Worm (Caenorhabditis elegans) whole organism, L3 larva: ENCODE results near the gene C03B1.7.
A peak's percentile ranks its signal among the peaks of the same experiment; 100 is the strongest.

Experiments used
- R02D3.7 ChIP-seq: fragments of 150-350 bp; optimal IDR thresholded peaks from 2 replicates; lab custom pipeline; 2014; ENCODE audit warnings: missing biosample characterization, missing genetic modification characterization
- ZK546.5 ChIP-seq: sonication (generic microtip); optimal IDR thresholded peaks from 2 replicates; lab custom pipeline; 2017; ENCODE audit warnings: missing biosample characterization, missing genetic modification characterization
- aly-2 ChIP-seq: fragments of 150-350 bp; optimal IDR thresholded peaks from 2 replicates; lab custom pipeline; 2014; ENCODE audit warnings: missing biosample characterization, missing genetic modification characterization
- ceh-16 ChIP-seq: sonication (generic microtip); optimal IDR thresholded peaks from 2 replicates; lab custom pipeline; 2017; ENCODE audit warnings: missing biosample characterization, missing genetic modification characterization
- ceh-28 ChIP-seq: fragments of 150-350 bp; optimal IDR thresholded peaks from 2 replicates; lab custom pipeline; 2014; ENCODE audit warnings: missing biosample characterization, missing genetic modification reagents, missing genetic modification characterization
- ceh-82 ChIP-seq: fragments of 150-350 bp; optimal IDR thresholded peaks from 2 replicates; lab custom pipeline; 2014; ENCODE audit warnings: missing biosample characterization, missing genetic modification characterization
- ceh-9 ChIP-seq: sonication (generic microtip); optimal IDR thresholded peaks from 2 replicates; lab custom pipeline; 2018; ENCODE audit warnings: missing biosample characterization, missing genetic modification characterization
- daf-12 ChIP-seq: fragments of 150-350 bp; optimal IDR thresholded peaks from 2 replicates; lab custom pipeline; 2014; ENCODE audit warnings: missing biosample characterization, missing genetic modification reagents, missing genetic modification characterization
- egl-27 ChIP-seq: sonication (generic microtip); optimal IDR thresholded peaks from 4 replicates; lab custom pipeline; 2017; ENCODE audit warnings: missing biosample characterization, missing genetic modification reagents, missing genetic modification characterization
- egl-5 ChIP-seq: fragments of 150-350 bp; optimal IDR thresholded peaks from 2 replicates; lab custom pipeline; 2017; ENCODE audit warnings: missing biosample characterization, missing genetic modification reagents, missing genetic modification characterization, inconsistent platforms
- elt-1 ChIP-seq: fragments of 150-350 bp; optimal IDR thresholded peaks from 2 replicates; lab custom pipeline; 2014; ENCODE audit warnings: missing biosample characterization, missing genetic modification characterization
- eor-1 ChIP-seq, 2 experiments: fragments of 150-350 bp; optimal IDR thresholded peaks; 2 replicates each; lab custom pipeline; 2014 to 2018; ENCODE audit warnings: missing biosample characterization in 2 of 2, missing genetic modification characterization in 2 of 2
- fkh-10 ChIP-seq: sonication (generic microtip); optimal IDR thresholded peaks from 2 replicates; lab custom pipeline; 2017; ENCODE audit warnings: missing biosample characterization, missing genetic modification reagents, missing genetic modification characterization
- fkh-2 ChIP-seq: fragments of 150-350 bp; optimal IDR thresholded peaks from 2 replicates; lab custom pipeline; 2014; ENCODE audit warnings: missing biosample characterization, missing genetic modification reagents, missing genetic modification characterization
- fos-1 ChIP-seq: fragments of 150-350 bp; optimal IDR thresholded peaks from 2 replicates; lab custom pipeline; 2014; ENCODE audit warnings: missing biosample characterization, missing genetic modification characterization
- hmg-11 ChIP-seq: sonication (generic microtip); optimal IDR thresholded peaks from 2 replicates; lab custom pipeline; 2016; ENCODE audit warnings: missing genetic modification characterization, missing compliant biosample characterization
- jun-1 ChIP-seq: fragments of 150-350 bp; optimal IDR thresholded peaks from 2 replicates; lab custom pipeline; 2014; ENCODE audit warnings: missing biosample characterization, missing genetic modification reagents, missing genetic modification characterization
- lin-15B ChIP-seq: fragments of 150-350 bp; optimal IDR thresholded peaks from 2 replicates; lab custom pipeline; 2014; ENCODE audit warnings: missing biosample characterization, missing genetic modification characterization
- lsy-12 ChIP-seq: sonication (generic microtip); optimal IDR thresholded peaks from 2 replicates; lab custom pipeline; 2016; ENCODE audit warnings: mild to moderate bottlenecking, missing genetic modification characterization, missing compliant biosample characterization
- mdl-1 ChIP-seq: fragments of 150-350 bp; optimal IDR thresholded peaks from 2 replicates; lab custom pipeline; 2014; ENCODE audit warnings: missing biosample characterization, missing genetic modification characterization
- mml-1 ChIP-seq: fragments of 150-350 bp; sonication (generic microtip); optimal IDR thresholded peaks from 3 replicates; lab custom pipeline; 2014; ENCODE audit warnings: missing biosample characterization, missing genetic modification characterization
- nhr-11 ChIP-seq: fragments of 150-350 bp; optimal IDR thresholded peaks from 2 replicates; lab custom pipeline; 2014; ENCODE audit warnings: missing biosample characterization, missing genetic modification characterization
- nhr-23 ChIP-seq: fragments of 150-350 bp; optimal IDR thresholded peaks from 2 replicates; lab custom pipeline; 2014; ENCODE audit warnings: missing biosample characterization, missing genetic modification reagents, missing genetic modification characterization
- nhr-237 ChIP-seq: fragments of 150-350 bp; optimal IDR thresholded peaks from 2 replicates; lab custom pipeline; 2014; ENCODE audit warnings: missing biosample characterization, missing genetic modification characterization
- nhr-25 ChIP-seq: sonication (generic microtip); optimal IDR thresholded peaks from 2 replicates; lab custom pipeline; 2017; ENCODE audit warnings: missing biosample characterization, missing genetic modification characterization
- nhr-43 ChIP-seq: sonication (generic microtip); optimal IDR thresholded peaks from 2 replicates; lab custom pipeline; 2016; ENCODE audit warnings: mild to moderate bottlenecking, missing genetic modification characterization, missing compliant biosample characterization; ENCODE audit not compliant: poor library complexity, severe bottlenecking
- nhr-67 ChIP-seq: fragments of 150-350 bp; optimal IDR thresholded peaks from 2 replicates; lab custom pipeline; 2014; ENCODE audit warnings: missing biosample characterization, missing genetic modification characterization
- pqm-1 ChIP-seq: fragments of 150-350 bp; optimal IDR thresholded peaks from 2 replicates; lab custom pipeline; 2017; ENCODE audit warnings: missing biosample characterization, missing genetic modification characterization, inconsistent platforms
- sea-2 ChIP-seq: fragments of 150-350 bp; sonication (generic microtip); optimal IDR thresholded peaks from 4 replicates; lab custom pipeline; 2014; ENCODE audit warnings: missing biosample characterization, missing genetic modification reagents, missing genetic modification characterization
- snpc-4 ChIP-seq: fragments of 150-350 bp; optimal IDR thresholded peaks from 2 replicates; lab custom pipeline; 2014; ENCODE audit warnings: missing biosample characterization, missing genetic modification characterization
- tbx-2 ChIP-seq: sonication (generic microtip); optimal IDR thresholded peaks from 2 replicates; lab custom pipeline; 2016; ENCODE audit warnings: mild to moderate bottlenecking, missing genetic modification characterization, missing compliant biosample characterization
- unc-39 ChIP-seq: sonication (generic microtip); optimal IDR thresholded peaks from 4 replicates; lab custom pipeline; 2017; ENCODE audit warnings: missing biosample characterization, missing genetic modification characterization
- zag-1 ChIP-seq: fragments of 150-350 bp; optimal IDR thresholded peaks from 2 replicates; lab custom pipeline; 2014; ENCODE audit warnings: missing biosample characterization, missing genetic modification characterization
- ztf-11 ChIP-seq: fragments of 150-350 bp; optimal IDR thresholded peaks from 2 replicates; lab custom pipeline; 2014; ENCODE audit warnings: missing biosample characterization, missing genetic modification characterization

C03B1.7 gene

DNA sequence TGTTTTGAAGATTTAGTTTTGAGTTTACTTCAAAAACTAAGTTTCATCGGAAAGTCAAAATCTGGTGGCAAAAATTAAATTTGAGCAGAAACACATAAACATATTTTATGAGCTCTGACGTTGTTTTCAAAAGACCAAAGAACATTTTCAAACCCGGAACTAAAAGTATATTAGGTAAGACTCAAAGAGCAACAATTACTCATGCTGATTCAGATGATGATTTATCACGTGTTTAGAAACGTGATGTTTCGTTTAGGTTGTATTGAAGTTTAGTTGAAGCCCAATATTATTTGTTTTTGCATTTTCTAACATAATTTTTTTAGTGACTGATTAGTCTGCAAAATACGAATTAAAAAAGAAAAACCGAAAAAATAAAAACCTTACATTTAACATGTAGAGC, 12.2 kb downstream of the C03B1.7 start:
- TF ChIP-seq pqm-1 (tag; lab: Kevin White, UChicago) (peak; percentile 45), egl-5 (tag; lab: Kevin White, UChicago) (no peak)

- TF ChIP-seq lsy-12, result no peak
- no peak for TF ChIP-seq nhr-43 (tag; lab: Kevin White, UChicago)
- no peak for TF ChIP-seq lin-15B (tag; lab: Kevin White, UChicago)
- TF ChIP-seq ceh-28 (tag; lab: Kevin White, UChicago), result no peak
- no peak for TF ChIP-seq nhr-11 (tag; lab: Kevin White, UChicago)
- no peak for TF ChIP-seq daf-12
Measured at ce11 chrX:6355030-6355635, 13.5 kb downstream of the C03B1.7 start, which contains the start of gene C03B1.5. Gene C03B1.5, plus strand, starts transcription at chrX:6355585.

- TF ChIP-seq daf-12 (no peak), mdl-1 (tag; lab: Kevin White, UChicago) (no peak), egl-5 (tag; lab: Kevin White, UChicago) (no peak), egl-27 (tag; lab: Kevin White, UChicago) (no peak), nhr-67 (tag; lab: Kevin White, UChicago) (no peak), hmg-11 (tag; lab: Kevin White, UChicago) (no peak), nhr-11 (tag; lab: Kevin White, UChicago) (no peak), R02D3.7 (tag; lab: Kevin White, UChicago) (no peak), zag-1 (tag; lab: Kevin White, UChicago) (no peak), nhr-23 (no peak), nhr-237 (tag; lab: Kevin White, UChicago) (no peak)
Measured at ce11 chrX:6357772-6358171, 16.2 kb downstream of the C03B1.7 start, which contains the start of gene C03B1.10. Gene C03B1.10, minus strand, starts transcription at chrX:6357872.

ce11 chrX:6360077-6360476, 18.5 kb downstream of the C03B1.7 start:
- no peak for TF ChIP-seq fkh-10 (GFP tag; lab: Kevin White, UChicago)
- TF ChIP-seq tbx-2, result no peak
- TF ChIP-seq pqm-1 (tag; lab: Kevin White, UChicago), result no peak
- TF ChIP-seq fkh-2, result no peak
- TF ChIP-seq mdl-1 (tag; lab: Kevin White, UChicago), result no peak
- TF ChIP-seq mml-1 (tag; lab: Kevin White, UChicago), result no peak
- no peak for TF ChIP-seq aly-2 (tag; lab: Kevin White, UChicago)
- TF ChIP-seq nhr-25 (tag; lab: Kevin White, UChicago), result no peak
- TF ChIP-seq elt-1 (tag; lab: Kevin White, UChicago), result no peak
- no peak for TF ChIP-seq ZK546.5 (tag; lab: Kevin White, UChicago)
- TF ChIP-seq, all 47 proteins: peak for 0

DNA sequence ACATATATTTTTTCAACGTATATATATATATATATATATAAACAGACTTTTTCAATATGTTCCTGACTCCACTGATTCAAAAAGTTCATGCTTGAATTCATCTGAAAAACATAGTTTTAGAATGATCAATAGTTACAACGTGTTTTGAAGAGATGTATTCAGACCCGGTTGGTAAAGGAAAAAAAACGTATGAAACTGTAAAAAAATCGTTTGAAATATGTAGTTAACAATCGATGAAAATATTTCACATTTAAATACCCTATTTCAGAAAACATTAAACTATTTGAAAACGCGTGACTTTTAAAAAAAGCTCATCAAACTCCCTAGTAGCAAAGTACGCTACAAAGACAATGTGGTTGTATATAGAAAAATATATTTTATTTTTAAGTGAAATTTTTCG, 19.0 kb downstream of the C03B1.7 start, which contains the start of gene C03B1.14:
C03B1.14 (minus strand) TSS at position 101 of the 400 bp plus-strand sequence.
- TF ChIP-seq ztf-11 (no peak), fos-1 (no peak), mdl-1 (tag; lab: Kevin White, UChicago) (no peak), ceh-82 (tag; lab: Kevin White, UChicago) (no peak), pqm-1 (tag; lab: Kevin White, UChicago) (no peak), zag-1 (tag; lab: Kevin White, UChicago) (no peak), daf-12 (no peak), eor-1 (tag; optimal IDR thresholded peaks at IDR 0.05; lab: Kevin White, UChicago) (no peak), nhr-43 (tag; lab: Kevin White, UChicago) (no peak), jun-1 (no peak), sea-2 (no peak), unc-39 (no peak), ceh-9 (tag; lab: Kevin White, UChicago) (no peak), nhr-23 (no peak), snpc-4 (tag; lab: Kevin White, UChicago) (no peak), ceh-16 (tag; lab: Kevin White, UChicago) (no peak), aly-2 (tag; lab: Kevin White, UChicago) (no peak)
